Fruit fly (Drosophila melanogaster): ENCODE results near the gene gdl-ORF39.

The gdl-ORF39 gene

dm6 chr3L:15533402-15534129, 24.3 kb downstream of the gdl-ORF39 start (continued):
- no peak for TF ChIP-seq ham (GFP tag; IDR thresholded peaks at IDR 0.05)
- TF ChIP-seq nau (GFP tag; optimal IDR thresholded peaks at IDR 0.05) = no peak
- TF ChIP-seq CG6765 (GFP tag; optimal IDR thresholded peaks at IDR 0.05) = no peak
- TF ChIP-seq trem (tag; optimal IDR thresholded peaks at IDR 0.05) = peak; percentile 8
- TF ChIP-seq CG8290 (GFP tag; optimal IDR thresholded peaks at IDR 0.05) = no peak
- peak in 1 of 2 experiments; percentile 40 for TF ChIP-seq CG8290 (tag; optimal IDR thresholded peaks at IDR 0.05)
- TF ChIP-seq Optix (GFP tag; IDR thresholded peaks at IDR 0.05) = peak; percentile 41; the same call in 1 of the 3 replicates
- no peak for TF ChIP-seq en (GFP tag; optimal IDR thresholded peaks at IDR 0.05)
- TF ChIP-seq CG18476 (GFP tag; optimal IDR thresholded peaks at IDR 0.05) = no peak
- no peak for TF ChIP-seq crol (GFP tag; IDR thresholded peaks at IDR 0.05)
- TF ChIP-seq CG11398 (GFP tag; optimal IDR thresholded peaks at IDR 0.05) = no peak
- TF ChIP-seq CG31388 (GFP tag; optimal IDR thresholded peaks at IDR 0.05) = peak; percentile 10
- peak; percentile 16; the same call in 1 of the 2 replicates for TF ChIP-seq sisA (GFP tag; IDR thresholded peaks at IDR 0.05)
- peak; percentile 85 for TF ChIP-seq Ets65A (GFP tag)
- no peak for TF ChIP-seq Hey (tag; optimal IDR thresholded peaks at IDR 0.05)
- TF ChIP-seq CG3838 (GFP tag; optimal IDR thresholded peaks at IDR 0.05) = no peak
- peak; percentile 33 for TF ChIP-seq bab2 (GFP tag; optimal IDR thresholded peaks at IDR 0.05)
- no peak for TF ChIP-seq NK7.1 (GFP tag; optimal IDR thresholded peaks at IDR 0.05)
- no peak for TF ChIP-seq CG8478 (optimal IDR thresholded peaks at IDR 0.05)
- TF ChIP-seq gem (tag; optimal IDR thresholded peaks at IDR 0.05) = peak; percentile 45
- peak; percentile 49; the same call in 1 of the 2 replicates for TF ChIP-seq CG1024 (GFP tag; IDR thresholded peaks at IDR 0.05)
- TF ChIP-seq stc (GFP tag; IDR thresholded peaks at IDR 0.05) = peak; percentile 45
- TF ChIP-seq maf-S (GFP tag; optimal IDR thresholded peaks at IDR 0.05) = no peak
- no peak for TF ChIP-seq lola (GFP tag; optimal IDR thresholded peaks at IDR 0.05)
- TF ChIP-seq tin (GFP tag; optimal IDR thresholded peaks at IDR 0.05) = no peak
- peak; percentile 11 to 17 for TF ChIP-seq Trl (optimal IDR thresholded peaks at IDR 0.05)
- TF ChIP-seq Trl (GFP tag; optimal IDR thresholded peaks at IDR 0.05) = peak; percentile 56
- TF ChIP-seq CG3407 (GFP tag; optimal IDR thresholded peaks at IDR 0.05) = peak; percentile 11
- no peak for TF ChIP-seq jigr1 (GFP tag; IDR thresholded peaks at IDR 0.05)
- TF ChIP-seq ATbp (GFP tag; optimal IDR thresholded peaks at IDR 0.05) = peak; percentile 36
- TF ChIP-seq phol (tag; optimal IDR thresholded peaks at IDR 0.05) = peak; percentile 10
- peak; percentile 40; the same call in 1 of the 2 replicates for TF ChIP-seq sens-2 (GFP tag; IDR thresholded peaks at IDR 0.05)
- no peak for TF ChIP-seq hbn (GFP tag; IDR thresholded peaks at IDR 0.05; ENCODE audit: partially characterized antibody)
- peak; percentile 53 for TF ChIP-seq ttk (GFP tag; IDR thresholded peaks at IDR 0.05)
- TF ChIP-seq CG5180 (GFP tag; optimal IDR thresholded peaks at IDR 0.05) = peak; percentile 35
- peak; percentile 31 for TF ChIP-seq CG7987 (GFP tag; optimal IDR thresholded peaks at IDR 0.05)
- TF ChIP-seq unc-4 (GFP tag; IDR thresholded peaks at IDR 0.05; ENCODE audit: partially characterized antibody) = no peak
- TF ChIP-seq HmgD (GFP tag; optimal IDR thresholded peaks at IDR 0.05) = no peak
- no peak for TF ChIP-seq kay (GFP tag; optimal IDR thresholded peaks at IDR 0.05)
- no peak for TF ChIP-seq Hmr (GFP tag; optimal IDR thresholded peaks at IDR 0.05)
- no peak for TF ChIP-seq CG4730 (GFP tag; IDR thresholded peaks at IDR 0.05)
- TF ChIP-seq CG17361 (GFP tag; IDR thresholded peaks at IDR 0.05) = no peak
- 0 out of 2 replicates have a peak, but pooled peaks have one; percentile 5 for TF ChIP-seq slbo (GFP tag; IDR thresholded peaks at IDR 0.05)
- TF ChIP-seq wor (GFP tag; IDR thresholded peaks at IDR 0.05) = no peak
- TF ChIP-seq CG2678 (tag; optimal IDR thresholded peaks at IDR 0.05) = peak; percentile 44
- TF ChIP-seq ssp (GFP tag; IDR thresholded peaks at IDR 0.05) = no peak
- TF ChIP-seq CG4328 (GFP tag; optimal IDR thresholded peaks at IDR 0.05) = peak; percentile 12
- TF ChIP-seq schlank (tag; optimal IDR thresholded peaks at IDR 0.05) = no peak
- no peak for TF ChIP-seq CG12769 (tag; optimal IDR thresholded peaks at IDR 0.05)
- no peak for TF ChIP-seq YL-1 (GFP tag; optimal IDR thresholded peaks at IDR 0.05)
- TF ChIP-seq CG7928 (GFP tag; optimal IDR thresholded peaks at IDR 0.05) = no peak

Measured in whole organism, embryonic.